Worm (Caenorhabditis elegans): ENCODE measurements around the gene wdr-31.

- TF ChIP-seq ztf-4 (tag; optimal IDR thresholded peaks at IDR 0.05) (no peak), ztf-11 (tag; optimal IDR thresholded peaks at IDR 0.05) (no peak), unc-62 (GFP tag; optimal IDR thresholded peaks at IDR 0.05) (no peak)
Measured at ce11 chrII:2698378-2698777, 36.7 kb downstream of the wdr-31 start, which contains the start of gene sri-62.

Data from whole organism, L2 larva.